Fruit fly (Drosophila melanogaster): ENCODE results near the gene chinmo.

DNA sequence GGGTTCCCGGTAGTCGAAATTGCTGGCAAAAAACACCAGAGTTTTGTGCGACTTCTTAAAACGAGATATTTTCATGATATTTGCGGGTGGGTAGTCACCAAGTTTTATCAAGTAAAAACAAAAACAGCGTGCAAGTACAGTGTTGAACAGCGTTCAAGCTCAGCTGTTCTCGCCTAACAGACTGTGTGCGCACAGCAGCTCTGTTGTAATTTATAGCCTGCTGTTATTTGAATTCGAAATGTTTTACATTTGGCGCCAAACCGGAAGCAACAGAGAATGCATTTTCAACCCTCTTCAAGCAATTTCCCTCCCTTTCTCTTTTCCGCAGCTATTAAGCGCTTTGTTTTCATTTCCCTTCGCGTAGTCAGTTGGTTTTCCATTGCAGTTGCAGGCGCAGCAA is 81.1 kb downstream of the chinmo start, which contains the start of the genes CG17652 and CG17646:
- TF ChIP-seq Fer2 (tag; optimal IDR thresholded peaks at IDR 0.05) (no peak), CG7928 (GFP tag; optimal IDR thresholded peaks at IDR 0.05) (no peak), Pdp1 (GFP tag; optimal IDR thresholded peaks at IDR 0.05) (peak in 1 of 2 experiments; percentile 2), CG1602 (GFP tag; optimal IDR thresholded peaks at IDR 0.05) (no peak), br (optimal IDR thresholded peaks at IDR 0.05) (no peak), Lhr (GFP tag; optimal IDR thresholded peaks at IDR 0.05) (no peak)
